Fruit fly (Drosophila melanogaster): Measurements from ENCODE around the gene CG6333.
A peak's percentile ranks its signal among the peaks of the same experiment; 100 is the strongest.

The CG6333 gene

dm6 chr3L:17486794-17487726 lies 1.0 kb upstream of the CG6333 start, which contains the start of gene Oatp74D (continued):
- TF ChIP-seq Sry-δ (GFP tag; optimal IDR thresholded peaks at IDR 0.05), result peak; percentile 14
- peak; percentile 61 for TF ChIP-seq CG17912 (GFP tag; optimal IDR thresholded peaks at IDR 0.05)
- TF ChIP-seq CG12155 (GFP tag; optimal IDR thresholded peaks at IDR 0.05), result peak; percentile 11
- TF ChIP-seq CG13624 (GFP tag; optimal IDR thresholded peaks at IDR 0.05), result peak; percentile 76
- no peak for TF ChIP-seq Dll (GFP tag; IDR thresholded peaks at IDR 0.05; ENCODE audit: partially characterized antibody)
- TF ChIP-seq CG4820 (GFP tag; optimal IDR thresholded peaks at IDR 0.05), result no peak
- peak; percentile 64 for TF ChIP-seq sqz (GFP tag; optimal IDR thresholded peaks at IDR 0.05)
- TF ChIP-seq hbn (GFP tag; IDR thresholded peaks at IDR 0.05; ENCODE audit: partially characterized antibody), result no peak
- peak; percentile 56 for TF ChIP-seq CG5180 (GFP tag; optimal IDR thresholded peaks at IDR 0.05)
- no peak for TF ChIP-seq CG11560 (tag; IDR thresholded peaks at IDR 0.05)
- peak; percentile 33 for TF ChIP-seq CG10431 (GFP tag; optimal IDR thresholded peaks at IDR 0.05)
- peak in 2 of 3 experiments; percentile 17 to 31 for TF ChIP-seq lola (GFP tag; optimal IDR thresholded peaks at IDR 0.05)
- peak; percentile 67 for TF ChIP-seq CG2678 (tag; optimal IDR thresholded peaks at IDR 0.05)
- TF ChIP-seq GATAe (GFP tag; conservative IDR thresholded peaks at IDR 0.05), result peak; percentile 48
- peak; percentile 5 for TF ChIP-seq CG2712 (tag; optimal IDR thresholded peaks at IDR 0.05)
- peak; percentile 80 for TF ChIP-seq fd64A (GFP tag; optimal IDR thresholded peaks at IDR 0.05)
- TF ChIP-seq CG33557 (GFP tag; optimal IDR thresholded peaks at IDR 0.05), result peak; percentile 74
- TF ChIP-seq phol (tag; optimal IDR thresholded peaks at IDR 0.05), result peak; percentile 13
- TF ChIP-seq ham (GFP tag; IDR thresholded peaks at IDR 0.05), result no peak
- TF ChIP-seq dmrt99B (tag; optimal IDR thresholded peaks at IDR 0.05), result peak; percentile 58
- peak; percentile 44 for TF ChIP-seq jumu (GFP tag; optimal IDR thresholded peaks at IDR 0.05)
- peak; percentile 98 for TF ChIP-seq chinmo (GFP tag; IDR thresholded peaks at IDR 0.05; ENCODE audit: partially characterized antibody)
- TF ChIP-seq her (GFP tag; optimal IDR thresholded peaks at IDR 0.05), result peak; percentile 60
- TF ChIP-seq nerfin-2 (GFP tag; IDR thresholded peaks at IDR 0.05; ENCODE audit: partially characterized antibody), result no peak
- peak; percentile 61 for TF ChIP-seq salm (tag; optimal IDR thresholded peaks at IDR 0.05)
- TF ChIP-seq CG15514 (GFP tag; optimal IDR thresholded peaks at IDR 0.05), result peak; percentile 29
- peak; percentile 39; the same call in 1 of the 2 replicates for TF ChIP-seq CG11696 (GFP tag; IDR thresholded peaks at IDR 0.05)
- TF ChIP-seq hb (GFP tag; IDR thresholded peaks at IDR 0.05; ENCODE audit: partially characterized antibody), result no peak
- TF ChIP-seq Asciz (GFP tag; optimal IDR thresholded peaks at IDR 0.05), result peak; percentile 74
- peak; percentile 9; the same call in 1 of the 3 replicates for TF ChIP-seq dysf (GFP tag; IDR thresholded peaks at IDR 0.05)
- no peak for TF ChIP-seq br (optimal IDR thresholded peaks at IDR 0.05)
- no peak for TF ChIP-seq ken (GFP tag; IDR thresholded peaks at IDR 0.05)
- 0 out of 2 replicates have a peak, but pooled peaks have one; percentile 11 for TF ChIP-seq CG14441 (GFP tag; IDR thresholded peaks at IDR 0.05)
- TF ChIP-seq Stat92E (GFP tag; optimal IDR thresholded peaks at IDR 0.05), result peak in 1 of 3 experiments; percentile 46
- TF ChIP-seq wor (GFP tag; IDR thresholded peaks at IDR 0.05), result no peak
- no peak; the same call in 1 of the 2 replicates for TF ChIP-seq seq (GFP tag; IDR thresholded peaks at IDR 0.05)
- TF ChIP-seq Hey (tag; optimal IDR thresholded peaks at IDR 0.05), result peak; percentile 27
- TF ChIP-seq grn (GFP tag; optimal IDR thresholded peaks at IDR 0.05), result peak; percentile 49
- peak; percentile 17 for TF ChIP-seq HLH54F (GFP tag; optimal IDR thresholded peaks at IDR 0.05)
- peak; percentile 88 for TF ChIP-seq sens (GFP tag)
- peak in 1 of 2 experiments; percentile 57 for TF ChIP-seq Pdp1 (GFP tag; optimal IDR thresholded peaks at IDR 0.05)
- TF ChIP-seq amos (GFP tag; IDR thresholded peaks at IDR 0.05; ENCODE audit: partially characterized antibody), result no peak; the same call in 1 of the 2 replicates
- peak in 1 of 2 experiments; percentile 10 for TF ChIP-seq Hr51 (GFP tag; optimal IDR thresholded peaks at IDR 0.05)
- no peak for TF ChIP-seq sens-2 (GFP tag; IDR thresholded peaks at IDR 0.05)
- no peak for TF ChIP-seq vnd (GFP tag; IDR thresholded peaks at IDR 0.05; ENCODE audit: partially characterized antibody)
- no peak; the same call in 2 of the 3 replicates for TF ChIP-seq C15 (GFP tag; IDR thresholded peaks at IDR 0.05)

All from whole organism, embryonic.